Worm (Caenorhabditis elegans): Measurements from ENCODE around the gene C45H4.21.

DNA sequence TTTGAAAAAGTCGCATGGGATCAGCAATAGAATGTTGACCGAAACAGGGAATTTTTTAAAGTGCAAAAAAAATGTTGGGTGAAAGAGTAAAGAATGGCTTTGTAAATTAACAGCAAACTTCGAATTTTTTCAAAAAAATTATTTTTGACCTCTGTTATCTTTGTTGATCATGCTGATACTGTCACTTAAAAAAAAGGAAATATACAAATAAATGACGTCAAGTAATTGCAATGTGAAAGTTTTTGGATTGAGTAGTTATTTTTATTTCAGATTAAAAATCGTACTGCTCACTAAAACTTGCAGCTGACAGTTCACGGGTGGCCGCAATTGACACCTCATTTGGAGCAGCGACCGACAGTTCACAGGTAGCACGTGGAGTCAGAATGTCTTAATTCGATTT lies 1.5 kb upstream of the C45H4.21 start, which contains the start of gene C45H4.13:
- TF ChIP-seq lin-39 (tag; optimal IDR thresholded peaks at IDR 0.05) (no peak), ama-1 (optimal IDR thresholded peaks at IDR 0.05) (no peak), ZK546.5 (tag; optimal IDR thresholded peaks at IDR 0.05) (no peak)
